Worm (Caenorhabditis elegans) whole organism, L1 larva: Measurements from ENCODE around the gene Y41E3.6.
A peak's percentile ranks its signal among the peaks of the same experiment; 100 is the strongest.

Experiments used
- aly-2 ChIP-seq: fragments of 150-350 bp; optimal IDR thresholded peaks from 2 replicates; lab custom pipeline; 2014; ENCODE audit warnings: missing biosample characterization, missing genetic modification characterization
- ceh-82 ChIP-seq, 3 experiments: fragments of 150-350 bp in 1 of 3; sonication (generic microtip) in 2 of 3; optimal IDR thresholded peaks; 2 replicates each; lab custom pipeline; 2014 to 2017; ENCODE audit warnings: missing biosample characterization in 3 of 3, missing genetic modification characterization in 3 of 3
- egl-27 ChIP-seq, 2 experiments: fragments of 150-350 bp in 1 of 2; sonication (generic microtip); optimal IDR thresholded peaks; 3 replicates each; lab custom pipeline; 2017 to 2018; ENCODE audit warnings: missing biosample characterization in 2 of 2, missing genetic modification characterization in 2 of 2, missing genetic modification reagents in 2 of 2
- fkh-8 ChIP-seq: sonication (generic microtip); optimal IDR thresholded peaks from 2 replicates; lab custom pipeline; 2016; ENCODE audit warnings: mild to moderate bottlenecking, missing genetic modification characterization, missing compliant biosample characterization
- lin-13 ChIP-seq: fragments of 150-350 bp; optimal IDR thresholded peaks from 2 replicates; lab custom pipeline; 2014; ENCODE audit warnings: missing biosample characterization, missing genetic modification reagents, missing genetic modification characterization
- lin-15B ChIP-seq: fragments of 150-350 bp; sonication (generic microtip); optimal IDR thresholded peaks from 3 replicates; lab custom pipeline; 2014; ENCODE audit warnings: missing biosample characterization, missing genetic modification characterization
- lin-35 ChIP-seq, 2 experiments: fragments of 150-350 bp; optimal IDR thresholded peaks; 2 replicates each; lab custom pipeline; 2014; ENCODE audit warnings: missing biosample characterization in 2 of 2, missing genetic modification characterization in 2 of 2, missing genetic modification reagents in 2 of 2
- mep-1 ChIP-seq: fragments of 150-350 bp; optimal IDR thresholded peaks from 2 replicates; lab custom pipeline; 2014; ENCODE audit warnings: missing biosample characterization, missing genetic modification characterization
- nhr-11 ChIP-seq: fragments of 150-350 bp; optimal IDR thresholded peaks from 2 replicates; lab custom pipeline; 2014; ENCODE audit warnings: missing biosample characterization, missing genetic modification characterization
- nhr-237 ChIP-seq: fragments of 150-350 bp; optimal IDR thresholded peaks from 2 replicates; lab custom pipeline; 2014; ENCODE audit warnings: missing biosample characterization, missing genetic modification characterization
- nhr-77 ChIP-seq: fragments of 150-350 bp; optimal IDR thresholded peaks from 2 replicates; lab custom pipeline; 2014; ENCODE audit warnings: missing biosample characterization, missing genetic modification characterization
- zag-1 ChIP-seq: fragments of 150-350 bp; optimal IDR thresholded peaks from 2 replicates; lab custom pipeline; 2014; ENCODE audit warnings: missing biosample characterization, missing genetic modification characterization

DNA sequence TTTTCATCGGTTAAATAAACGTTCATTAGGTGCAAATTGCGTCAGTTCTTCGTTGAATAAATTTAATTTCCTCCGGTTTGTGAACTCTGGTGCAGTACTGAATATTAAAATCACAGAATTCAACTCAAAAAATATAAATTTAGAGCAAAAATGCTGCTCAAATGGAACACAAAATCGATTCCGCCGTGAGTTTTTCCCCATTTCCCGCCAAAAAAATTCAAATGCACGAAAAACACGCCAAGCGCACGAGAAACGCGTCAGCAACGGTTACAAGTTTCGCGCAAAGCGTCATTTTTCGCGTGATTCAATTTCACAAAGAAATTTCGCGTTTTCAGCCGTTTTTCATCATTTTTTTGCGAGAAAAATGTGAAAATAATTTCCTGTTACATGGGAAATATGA, 32.9 kb downstream of the Y41E3.6 start, which contains the start of gene hrpu-1:
- TF ChIP-seq nhr-237 (tag; lab: Kevin White, UChicago): peak; percentile 18
- TF ChIP-seq fkh-8 (tag; lab: Kevin White, UChicago): peak; percentile 82
- peak; percentile 73 to 91 (median 82) for TF ChIP-seq ceh-82 (tag; optimal IDR thresholded peaks at IDR 0.05; lab: Kevin White, UChicago)
- peak; percentile 85 for TF ChIP-seq lin-15B (tag; lab: Kevin White, UChicago)
- no peak for TF ChIP-seq zag-1 (tag; lab: Kevin White, UChicago)
- peak; percentile 94 for TF ChIP-seq mep-1 (tag; lab: Kevin White, UChicago)
- TF ChIP-seq egl-27 (tag; optimal IDR thresholded peaks at IDR 0.05; lab: Kevin White, UChicago): no peak
- TF ChIP-seq aly-2 (tag; lab: Kevin White, UChicago): peak; percentile 82
- TF ChIP-seq lin-35 (GFP tag; optimal IDR thresholded peaks at IDR 0.05; lab: Kevin White, UChicago): peak; percentile 95 to 96
- TF ChIP-seq nhr-11: peak; percentile 56
- TF ChIP-seq lin-13 (GFP tag; lab: Kevin White, UChicago): peak; percentile 70
- TF ChIP-seq nhr-77 (tag; lab: Kevin White, UChicago): peak; percentile 72
